Fruit fly (Drosophila melanogaster): Measurements from ENCODE around the gene CG6980.

CG6980 gene

DNA sequence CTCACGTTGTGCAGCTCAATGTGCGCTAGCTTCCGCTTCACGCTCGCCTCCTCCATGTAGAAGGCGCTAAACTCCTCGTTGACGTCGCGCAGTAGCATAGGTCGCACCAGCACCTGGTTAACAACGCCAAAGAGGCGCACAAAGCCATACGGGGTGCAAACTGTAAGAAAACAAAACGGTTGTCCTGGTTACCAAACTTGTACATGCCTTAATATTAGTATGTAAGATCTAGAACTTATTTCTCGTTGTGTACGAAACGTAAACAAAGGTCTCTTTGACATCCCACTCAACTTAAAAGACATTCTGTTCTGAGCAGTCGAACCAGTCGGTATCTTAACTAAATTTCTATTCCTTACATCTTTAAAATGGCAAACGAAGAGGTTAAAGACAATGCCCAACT, at the start of gene CG6980:
Gene CG6980 (plus strand): TSS at position 301 of the 400 bp plus-strand sequence.
- TF ChIP-seq insv (optimal IDR thresholded peaks at IDR 0.05) = no peak

DNA sequence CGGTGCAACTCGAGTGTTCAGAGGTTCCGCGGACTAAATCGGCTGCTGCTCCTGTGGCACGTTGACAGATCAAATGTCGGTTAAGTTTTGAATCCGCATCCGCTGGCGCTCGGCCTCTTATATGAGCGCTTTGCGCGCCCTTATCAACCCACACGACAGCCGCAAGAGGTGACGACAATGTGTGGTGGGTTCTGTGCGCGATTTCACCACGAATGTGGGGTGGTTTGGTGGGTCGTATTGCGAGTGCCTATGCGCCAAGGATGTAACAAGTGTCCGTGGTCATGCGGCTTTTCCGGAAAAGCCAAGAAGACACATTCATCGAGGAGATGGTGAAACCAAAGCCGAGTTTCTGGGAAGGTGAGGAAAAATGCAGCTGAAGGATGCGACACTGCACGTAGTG, 42.5 kb upstream of the CG6980 start, which contains the start of gene AstA:
Gene AstA (minus strand): TSS at position 101 of the 400 bp plus-strand sequence.
- TF ChIP-seq psq (optimal IDR thresholded peaks at IDR 0.05) = no peak
- no peak for TF ChIP-seq Myc (optimal IDR thresholded peaks at IDR 0.05)
- TF ChIP-seq ttk (optimal IDR thresholded peaks at IDR 0.05) = no peak
- no peak for TF ChIP-seq Sin3A (optimal IDR thresholded peaks at IDR 0.05)
- TF ChIP-seq insv (optimal IDR thresholded peaks at IDR 0.05) = no peak
- no peak for TF ChIP-seq h (optimal IDR thresholded peaks at IDR 0.05)

DNA sequence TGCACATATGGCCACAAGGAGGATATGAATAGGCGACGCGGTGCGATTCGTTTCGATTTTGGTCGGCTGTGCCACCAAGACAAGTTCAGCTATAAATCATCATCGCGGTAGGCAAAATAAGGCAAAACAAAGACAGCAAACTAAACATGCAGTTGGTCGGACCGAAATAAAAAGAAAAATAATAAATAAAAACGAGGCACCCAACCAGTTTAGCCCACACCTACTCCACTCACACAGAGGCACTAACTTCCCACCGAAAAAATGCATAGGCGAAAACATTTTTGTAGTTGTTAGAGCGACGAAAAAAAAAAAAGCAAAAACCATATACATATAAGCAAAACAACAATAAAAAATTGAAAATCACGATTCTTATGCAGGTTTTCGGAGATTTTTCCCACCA, 40.7 kb upstream of the CG6980 start:
- TF ChIP-seq Sin3A (optimal IDR thresholded peaks at IDR 0.05) (no peak), h (optimal IDR thresholded peaks at IDR 0.05) (no peak), ttk (optimal IDR thresholded peaks at IDR 0.05) (no peak), insv (optimal IDR thresholded peaks at IDR 0.05) (no peak), Myc (optimal IDR thresholded peaks at IDR 0.05) (no peak), psq (optimal IDR thresholded peaks at IDR 0.05) (no peak)

DNA sequence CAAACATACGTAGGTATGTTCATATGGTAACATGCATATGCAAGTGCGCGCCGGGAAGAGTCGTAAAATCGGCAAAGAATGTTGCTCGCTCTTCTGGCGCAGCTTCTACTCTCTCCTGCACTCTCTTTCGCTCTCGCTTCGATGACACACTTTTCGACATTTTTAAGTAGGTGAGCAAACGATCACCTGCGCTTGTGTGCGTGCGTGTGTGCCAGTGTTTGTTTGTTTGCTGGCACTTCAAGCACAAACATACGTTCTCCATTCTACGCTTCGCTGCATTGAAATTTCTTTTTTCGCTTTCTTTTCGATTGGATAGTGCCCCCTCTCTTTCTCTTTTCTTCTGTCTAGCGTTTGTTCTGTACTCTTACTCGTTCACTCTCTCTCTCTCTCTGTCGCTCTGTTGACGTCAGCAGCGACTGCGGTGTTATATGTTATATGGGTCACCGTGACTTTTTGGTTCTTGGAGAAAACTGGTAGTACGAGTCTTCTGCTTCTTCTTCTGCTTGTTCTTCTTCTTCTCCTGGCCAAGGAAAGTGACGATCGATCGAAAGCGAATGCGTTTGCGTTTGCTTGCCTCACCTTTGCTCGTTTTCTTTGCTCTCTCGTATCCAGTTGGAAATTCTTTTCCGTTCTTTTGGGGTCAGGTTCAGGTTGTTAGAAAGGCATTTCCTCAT, 39.6 kb upstream of the CG6980 start:
- TF ChIP-seq ttk (optimal IDR thresholded peaks at IDR 0.05) = no peak
- TF ChIP-seq insv (optimal IDR thresholded peaks at IDR 0.05) = no peak
- no peak for TF ChIP-seq h (optimal IDR thresholded peaks at IDR 0.05)
- no peak for TF ChIP-seq Myc (optimal IDR thresholded peaks at IDR 0.05)
- TF ChIP-seq psq (optimal IDR thresholded peaks at IDR 0.05) = no peak
- TF ChIP-seq Sin3A (optimal IDR thresholded peaks at IDR 0.05) = no peak

DNA sequence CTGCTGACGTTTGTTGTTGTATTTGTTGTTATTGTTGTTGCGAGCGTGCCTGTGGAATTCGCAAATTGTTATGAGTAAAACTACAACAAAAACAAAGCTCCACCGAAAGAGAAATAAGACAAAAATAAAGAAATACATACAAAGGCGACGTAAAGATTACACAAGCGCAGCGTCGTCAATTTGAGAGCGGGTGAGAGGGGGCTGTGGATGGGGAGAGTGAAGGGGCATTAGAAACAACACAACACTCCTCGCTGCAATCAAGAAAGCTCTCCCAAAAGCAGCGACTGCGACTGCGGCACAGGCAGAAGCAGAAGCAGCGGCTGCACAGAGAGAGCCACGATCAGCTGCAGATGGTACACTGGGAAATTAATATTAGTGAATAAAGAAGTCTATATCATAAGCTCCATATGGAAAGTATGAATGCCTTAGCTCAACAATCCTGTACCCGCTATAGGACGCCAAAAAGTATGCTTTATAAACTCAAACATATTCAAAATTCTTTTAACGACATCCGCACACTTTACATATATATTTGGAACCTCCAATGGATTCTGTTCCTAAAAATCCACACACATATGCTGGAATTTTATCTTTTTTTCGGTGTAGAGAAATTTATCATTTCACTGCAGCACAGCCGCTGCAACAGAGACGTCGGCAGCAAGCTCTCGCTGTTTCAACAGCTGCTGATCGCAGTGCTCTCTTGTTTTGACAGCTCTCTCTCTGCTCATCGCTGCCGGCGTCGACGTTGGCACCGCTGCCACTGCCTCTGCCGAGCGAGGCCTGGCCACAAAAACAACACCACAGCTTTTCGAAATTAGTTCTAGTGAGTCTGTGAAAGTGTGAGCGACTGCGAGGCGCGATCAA, 38.7 kb upstream of the CG6980 start, which contains the start of gene CG13631:
Gene CG13631 (plus strand): TSS at position 814 of the 864 bp plus-strand sequence.
- TF ChIP-seq Sin3A (optimal IDR thresholded peaks at IDR 0.05) (no peak), h (optimal IDR thresholded peaks at IDR 0.05) (no peak)

DNA sequence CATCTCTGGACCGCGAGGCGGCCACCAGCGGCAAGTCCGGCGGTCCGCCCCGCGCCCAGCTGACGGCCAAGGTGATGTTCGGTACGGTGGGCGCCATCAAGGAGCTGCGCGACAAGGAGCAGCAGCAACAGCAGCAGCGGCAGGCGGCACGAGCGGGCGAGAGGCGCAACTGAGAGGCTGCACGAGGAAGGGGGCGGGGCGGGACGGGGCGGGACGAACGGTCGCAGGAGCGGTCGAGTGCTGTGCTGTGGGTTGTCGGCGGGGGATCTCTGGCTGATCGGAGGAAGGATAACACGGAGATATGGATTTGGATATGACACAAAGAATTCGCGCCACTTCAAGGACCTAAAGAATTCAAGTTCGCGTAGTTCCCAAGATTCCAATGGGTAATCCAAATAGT, 37.8 kb upstream of the CG6980 start:
- no peak for TF ChIP-seq insv (optimal IDR thresholded peaks at IDR 0.05)
- TF ChIP-seq psq (optimal IDR thresholded peaks at IDR 0.05) = no peak
- peak; percentile 48 for TF ChIP-seq ttk (optimal IDR thresholded peaks at IDR 0.05)

DNA sequence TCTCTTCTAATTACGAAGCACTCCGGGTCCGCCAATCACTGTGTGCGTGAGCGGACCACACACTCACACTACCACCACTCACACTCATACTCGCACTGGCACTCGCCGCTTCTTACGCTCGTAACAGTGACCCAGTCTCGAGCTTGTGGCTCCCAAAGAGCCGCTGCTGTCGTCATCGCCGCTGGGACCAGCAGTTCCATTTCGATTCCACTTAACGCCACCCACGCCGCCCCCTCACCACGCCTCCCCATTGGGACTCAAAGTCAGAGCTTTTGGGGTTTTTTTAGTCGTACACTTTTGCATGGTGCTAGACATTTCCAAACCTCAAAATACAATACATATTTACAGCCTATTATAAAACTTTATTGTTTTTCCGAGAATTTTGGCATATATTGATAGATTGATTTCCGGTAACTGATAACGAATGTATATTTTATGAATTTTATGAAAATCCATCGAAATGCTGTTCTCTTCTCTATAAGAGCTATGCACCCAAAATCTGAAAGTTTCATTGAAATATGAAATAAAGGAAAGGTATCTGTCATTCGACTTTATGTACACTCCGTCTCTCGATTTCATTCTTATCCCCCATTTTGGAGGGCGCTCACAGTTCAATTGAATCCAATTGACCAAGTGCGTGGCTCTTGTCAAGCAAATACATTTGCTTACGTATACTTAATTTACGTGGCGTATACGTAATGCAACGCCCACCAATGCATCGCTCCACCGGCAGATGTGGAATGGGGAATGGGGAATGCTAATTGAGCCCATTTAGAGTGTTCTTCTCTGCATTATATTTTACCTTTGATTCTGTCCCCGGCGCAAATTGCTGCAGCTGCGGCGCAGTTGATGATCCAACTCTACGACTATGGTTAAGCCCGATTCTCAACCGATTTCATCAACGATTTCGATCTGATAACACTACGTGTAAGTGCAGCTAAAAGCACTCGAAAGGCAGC, 35.9 kb upstream of the CG6980 start, which contains the start of gene CG42331:
Gene CG42331 (plus strand): TSS at position 909 of the 959 bp plus-strand sequence.
- no peak for TF ChIP-seq ttk (optimal IDR thresholded peaks at IDR 0.05)
- TF ChIP-seq h (optimal IDR thresholded peaks at IDR 0.05) = no peak
- TF ChIP-seq psq (optimal IDR thresholded peaks at IDR 0.05) = no peak
- TF ChIP-seq Sin3A (optimal IDR thresholded peaks at IDR 0.05) = no peak
- TF ChIP-seq Myc (optimal IDR thresholded peaks at IDR 0.05) = no peak
- no peak for TF ChIP-seq insv (optimal IDR thresholded peaks at IDR 0.05)

DNA sequence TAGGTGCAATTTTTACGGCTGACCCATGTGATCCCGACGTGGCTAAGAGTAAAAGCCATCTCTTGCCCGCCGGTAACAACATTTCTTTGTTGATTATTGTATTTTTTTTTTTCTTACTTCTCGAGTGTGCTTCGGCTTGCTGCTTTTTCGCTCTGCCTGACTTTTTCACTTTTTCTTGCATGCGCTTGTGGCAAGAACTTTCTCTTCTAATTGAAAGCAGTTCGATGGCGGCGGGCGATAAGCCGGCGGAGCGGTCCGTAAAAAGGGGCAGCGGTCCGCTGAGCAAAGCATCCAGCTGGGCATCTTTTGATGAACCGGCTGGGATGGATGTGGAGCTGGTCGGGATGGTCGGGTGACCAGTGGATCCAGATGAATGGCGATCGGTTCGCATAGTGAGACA, 34.4 kb upstream of the CG6980 start:
- TF ChIP-seq ttk (optimal IDR thresholded peaks at IDR 0.05) (no peak), Sin3A (optimal IDR thresholded peaks at IDR 0.05) (no peak), insv (optimal IDR thresholded peaks at IDR 0.05) (no peak), Myc (optimal IDR thresholded peaks at IDR 0.05) (no peak), psq (optimal IDR thresholded peaks at IDR 0.05) (no peak), h (optimal IDR thresholded peaks at IDR 0.05) (no peak)

DNA sequence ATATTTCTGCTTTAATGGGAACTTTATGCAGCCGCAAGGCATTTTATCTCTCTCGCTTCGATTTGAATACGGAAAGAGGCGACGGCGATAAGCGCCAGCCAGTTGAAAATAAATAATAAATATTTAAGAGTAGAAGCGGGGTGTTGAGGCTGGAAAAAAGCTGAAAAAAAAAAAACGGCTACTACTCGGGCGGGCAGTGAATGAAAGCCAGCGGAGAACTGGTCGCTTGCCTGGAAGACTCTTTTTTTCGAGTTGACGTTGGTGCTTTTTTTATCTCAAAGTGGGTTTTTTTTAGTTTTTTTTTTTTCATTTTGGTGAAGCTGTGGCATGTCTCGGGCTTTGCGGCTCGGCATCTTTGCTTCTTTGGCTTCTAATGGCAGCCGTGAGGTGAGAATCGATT, 34.0 kb upstream of the CG6980 start:
- TF ChIP-seq ttk (optimal IDR thresholded peaks at IDR 0.05) = no peak
- TF ChIP-seq psq (optimal IDR thresholded peaks at IDR 0.05) = no peak
- no peak for TF ChIP-seq Sin3A (optimal IDR thresholded peaks at IDR 0.05)

DNA sequence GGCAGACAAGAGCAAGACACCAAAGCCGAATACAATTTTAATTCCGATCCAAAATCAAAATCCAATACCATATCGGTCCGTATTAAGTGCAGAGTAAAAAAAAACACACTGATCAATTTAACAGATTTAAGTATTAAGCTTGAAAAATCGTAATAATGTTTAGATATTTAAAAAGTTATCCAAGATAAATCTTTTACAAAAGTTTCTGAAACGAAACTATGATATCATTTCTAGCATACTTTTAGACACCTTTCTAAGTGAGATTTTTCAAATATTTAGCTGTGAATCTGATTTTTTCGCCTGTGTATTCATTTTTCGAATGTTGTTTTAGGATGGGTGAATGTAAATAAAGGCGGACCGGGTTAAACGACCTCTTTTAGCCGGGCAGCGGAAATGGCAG, 30.3 kb upstream of the CG6980 start:
- TF ChIP-seq insv (optimal IDR thresholded peaks at IDR 0.05) (no peak), Sin3A (optimal IDR thresholded peaks at IDR 0.05) (no peak), h (optimal IDR thresholded peaks at IDR 0.05) (no peak), psq (optimal IDR thresholded peaks at IDR 0.05) (no peak), ttk (optimal IDR thresholded peaks at IDR 0.05) (no peak), Myc (optimal IDR thresholded peaks at IDR 0.05) (no peak)

DNA sequence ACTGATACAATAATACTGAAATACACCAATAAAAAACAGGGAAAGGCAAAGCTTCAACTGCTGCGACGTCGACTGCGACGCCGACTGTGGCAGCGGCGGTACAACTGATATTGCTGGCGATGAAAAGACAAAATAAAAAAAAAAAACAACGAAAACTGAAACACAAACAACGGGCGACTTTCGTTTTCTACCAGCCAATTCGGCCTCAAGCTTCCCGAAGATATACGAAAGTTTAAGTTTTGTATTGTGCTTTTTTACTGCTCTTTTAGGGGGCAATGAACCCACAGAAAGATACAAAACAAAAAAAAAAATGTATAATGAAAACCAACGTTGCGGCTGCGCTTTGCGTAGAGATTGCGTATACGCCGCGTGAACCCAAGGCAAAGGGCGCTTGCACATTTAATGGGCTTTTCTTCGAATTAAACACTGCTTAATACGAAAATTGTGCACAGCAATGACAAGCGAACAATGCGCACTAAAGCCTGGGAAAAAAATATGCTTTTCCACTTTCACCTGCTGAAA, 29.1 kb upstream of the CG6980 start:
- TF ChIP-seq h (optimal IDR thresholded peaks at IDR 0.05) (no peak), insv (optimal IDR thresholded peaks at IDR 0.05) (no peak), psq (optimal IDR thresholded peaks at IDR 0.05) (no peak)

DNA sequence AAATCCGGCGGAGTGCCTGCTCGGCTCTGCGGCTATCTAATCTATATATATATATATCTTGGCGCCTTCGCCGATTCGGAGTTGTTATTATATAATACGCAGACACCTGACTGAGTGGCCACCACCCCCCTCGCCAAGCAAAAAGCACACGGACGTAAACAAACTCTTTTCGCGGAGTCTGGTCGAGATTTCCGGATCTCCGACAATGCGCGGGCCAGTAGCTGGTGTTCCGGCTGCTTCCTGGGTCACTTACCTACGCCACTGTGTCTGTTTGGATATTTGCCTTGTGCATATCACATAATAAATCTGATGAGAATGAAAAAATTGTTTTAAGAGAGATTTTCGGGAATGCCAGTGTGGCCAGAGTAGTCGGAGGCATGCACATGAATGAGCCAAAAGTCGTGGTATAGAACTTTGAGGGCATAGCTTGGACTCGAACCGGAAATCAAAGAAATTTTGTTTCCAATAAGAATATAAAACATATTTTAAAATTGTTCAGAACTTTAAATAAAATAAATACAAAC, 20.3 kb upstream of the CG6980 start, which contains the start of gene CG5805:
Gene CG5805 (minus strand): TSS at position 380 of the 524 bp plus-strand sequence.
- no peak for TF ChIP-seq insv (optimal IDR thresholded peaks at IDR 0.05)
- no peak for TF ChIP-seq ttk (optimal IDR thresholded peaks at IDR 0.05)
- no peak for TF ChIP-seq h (optimal IDR thresholded peaks at IDR 0.05)
- TF ChIP-seq Sin3A (optimal IDR thresholded peaks at IDR 0.05) = no peak
- no peak for TF ChIP-seq psq (optimal IDR thresholded peaks at IDR 0.05)
- no peak for TF ChIP-seq Myc (optimal IDR thresholded peaks at IDR 0.05)

All from Kc167 (cell line).